Fruit fly (Drosophila melanogaster) whole organism: ENCODE data around the gene dysc.

Experiments
- EcR ChIP-seq, 2 experiments: fragments of >200 bp; optimal IDR thresholded peaks; 2 replicates each; lab custom pipeline; 2017; ENCODE audit warnings: missing biosample characterization in 2 of 2, missing genetic modification characterization in 2 of 2, missing genetic modification reagents in 2 of 2
- pan ChIP-seq: fragments of >200 bp; optimal IDR thresholded peaks from 2 replicates; lab custom pipeline; 2017

dm6 chr3L:13904426-13904825, 1.4 kb upstream of the dysc start:
- no peak for TF ChIP-seq pan
- TF ChIP-seq EcR (GFP tag; optimal IDR thresholded peaks at IDR 0.05; lab: Kevin White, UChicago), result no peak
